Worm (Caenorhabditis elegans): ENCODE measurements around the gene clec-194.

DNA sequence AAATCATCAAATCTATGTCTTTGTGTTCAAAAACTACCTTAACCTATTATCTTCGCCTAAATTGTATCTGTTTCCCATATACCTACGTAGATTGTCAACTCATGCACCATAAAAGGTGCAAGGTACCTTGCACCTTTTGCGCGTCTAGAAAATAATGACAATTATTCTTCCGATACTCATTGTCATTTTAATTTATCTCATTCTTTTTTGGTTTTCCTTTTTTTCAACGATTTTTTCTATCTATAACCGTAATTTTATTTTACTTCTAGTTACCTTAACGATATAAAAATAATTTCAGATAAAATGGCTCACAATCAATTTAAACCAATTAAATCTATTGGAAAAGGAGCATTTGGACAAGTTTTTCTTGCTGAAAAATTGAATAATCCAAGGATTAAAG lies 44.4 kb upstream of the clec-194 start, which contains the start of gene Y43D4A.6:
- TF ChIP-seq him-1 (tag; optimal IDR thresholded peaks at IDR 0.05) (no peak), dao-5 (tag; optimal IDR thresholded peaks at IDR 0.05) (no peak)
